Fruit fly (Drosophila melanogaster): Measurements from ENCODE around the gene mtm.
A peak's percentile ranks its signal among the peaks of the same experiment; 100 is the strongest.

The mtm gene

DNA sequence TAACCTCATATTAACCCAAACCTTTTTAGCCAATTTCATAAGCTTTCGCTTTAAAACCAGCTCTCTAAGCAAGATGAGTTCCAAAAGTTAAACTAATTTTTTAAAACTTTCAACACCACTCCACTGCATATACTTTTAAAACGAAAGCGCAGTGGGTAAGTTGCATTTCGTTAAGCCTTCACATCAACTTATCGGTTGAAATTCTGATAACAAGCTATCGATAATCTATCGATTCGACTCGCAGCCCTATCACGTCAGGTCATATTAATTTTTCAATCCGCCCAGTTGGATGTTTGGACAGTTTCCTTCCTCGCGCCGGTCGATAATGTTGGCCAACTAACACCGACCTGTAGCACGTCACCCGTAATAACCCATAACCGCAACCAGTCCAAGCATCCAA lies 50.7 kb downstream of the mtm start, which contains the start of gene ifc (continued):
- TF ChIP-seq ken (GFP tag; IDR thresholded peaks at IDR 0.05) (no peak), tap (tag; optimal IDR thresholded peaks at IDR 0.05) (peak; percentile 38), gt (GFP tag; IDR thresholded peaks at IDR 0.05) (no peak), CG6854 (GFP tag; optimal IDR thresholded peaks at IDR 0.05) (no peak), CG7372 (GFP tag; IDR thresholded peaks at IDR 0.05) (no peak), CG8359 (GFP tag; optimal IDR thresholded peaks at IDR 0.05; ENCODE audit: borderline replicate concordance) (no peak), pfk (GFP tag; optimal IDR thresholded peaks at IDR 0.05) (peak; percentile 36), bbx (GFP tag; IDR thresholded peaks at IDR 0.05; ENCODE audit: partially characterized antibody) (no peak), CG3726 (GFP tag; IDR thresholded peaks at IDR 0.05) (no peak), CG11723 (GFP tag; optimal IDR thresholded peaks at IDR 0.05) (peak; percentile 7), chn (GFP tag; optimal IDR thresholded peaks at IDR 0.05) (peak; percentile 54), CG30020 (tag; optimal IDR thresholded peaks at IDR 0.05) (peak; percentile 96), CG16779 (GFP tag; IDR thresholded peaks at IDR 0.05) (no peak), Gug (GFP tag; IDR thresholded peaks at IDR 0.05) (peak; percentile 51; the same call in 3 of the 4 replicates), dan (GFP tag; IDR thresholded peaks at IDR 0.05) (no peak), Six4 (GFP tag; optimal IDR thresholded peaks at IDR 0.05) (peak; percentile 7), CG15601 (tag; optimal IDR thresholded peaks at IDR 0.05) (peak; percentile 72), CoRest (tag; optimal IDR thresholded peaks at IDR 0.05) (peak; percentile 74), repo (GFP tag; optimal IDR thresholded peaks at IDR 0.05) (peak; percentile 14), hkb (optimal IDR thresholded peaks at IDR 0.05) (peak; percentile 79), hkb (GFP tag; IDR thresholded peaks at IDR 0.05) (no peak), HHEX (GFP tag; optimal IDR thresholded peaks at IDR 0.05) (peak; percentile 31), grn (GFP tag; optimal IDR thresholded peaks at IDR 0.05) (peak; percentile 47), CG17912 (GFP tag; optimal IDR thresholded peaks at IDR 0.05) (no peak), scrt (GFP tag; optimal IDR thresholded peaks at IDR 0.05) (peak; percentile 62), bigmax (GFP tag; optimal IDR thresholded peaks at IDR 0.05) (peak; percentile 40), CG17829 (tag; optimal IDR thresholded peaks at IDR 0.05) (peak; percentile 82), CG3163 (GFP tag; optimal IDR thresholded peaks at IDR 0.05) (peak; percentile 51), maf-S (GFP tag; optimal IDR thresholded peaks at IDR 0.05) (peak; percentile 43), cato (GFP tag; optimal IDR thresholded peaks at IDR 0.05; ENCODE audit: borderline replicate concordance) (peak; percentile 17), Ets97D (GFP tag; optimal IDR thresholded peaks at IDR 0.05) (peak; percentile 91), CG6272 (GFP tag; IDR thresholded peaks at IDR 0.05) (0 out of 2 replicates have a peak, but pooled peaks have one; percentile 13), pzg (GFP tag; optimal IDR thresholded peaks at IDR 0.05) (peak; percentile 96), shn (GFP tag; optimal IDR thresholded peaks at IDR 0.05) (peak; percentile 74), HmgZ (tag; optimal IDR thresholded peaks at IDR 0.05) (peak; percentile 82), Camta (GFP tag; optimal IDR thresholded peaks at IDR 0.05) (peak; percentile 71), gem (tag; optimal IDR thresholded peaks at IDR 0.05) (no peak), sna (GFP tag; IDR thresholded peaks at IDR 0.05; ENCODE audit: partially characterized antibody) (no peak), CG16813 (GFP tag; IDR thresholded peaks at IDR 0.05; ENCODE audit: partially characterized antibody) (no peak), slou (GFP tag; optimal IDR thresholded peaks at IDR 0.05) (peak; percentile 22), CG2712 (tag; optimal IDR thresholded peaks at IDR 0.05) (peak; percentile 76), nmo (GFP tag; optimal IDR thresholded peaks at IDR 0.05) (peak; percentile 76), Eip74EF (GFP tag; optimal IDR thresholded peaks at IDR 0.05) (peak in 1 of 2 experiments; percentile 53), aop (GFP tag; IDR thresholded peaks at IDR 0.05) (no peak), CG10959 (GFP tag; IDR thresholded peaks at IDR 0.05) (no peak), slbo (GFP tag; IDR thresholded peaks at IDR 0.05) (no peak), rib (GFP tag; IDR thresholded peaks at IDR 0.05) (no peak), br (optimal IDR thresholded peaks at IDR 0.05) (no peak), CG14965 (GFP tag; optimal IDR thresholded peaks at IDR 0.05; ENCODE audit: borderline replicate concordance) (no peak), fd64A (GFP tag; optimal IDR thresholded peaks at IDR 0.05) (no peak), Hand (GFP tag; optimal IDR thresholded peaks at IDR 0.05) (no peak)

Measured in whole organism, embryonic.